Worm (Caenorhabditis elegans): ENCODE measurements around the gene unc-116.

unc-116 gene

ce11 chrIII:8392307-8392706, 37.3 kb upstream of the unc-116 start:
- peak; percentile 81 for TF ChIP-seq unc-42 (tag; optimal IDR thresholded peaks at IDR 0.05)
- no peak for TF ChIP-seq sox-2 (GFP tag; IDR thresholded peaks at IDR 0.05)
- no peak for TF ChIP-seq nfya-1 (tag; optimal IDR thresholded peaks at IDR 0.05)

- TF ChIP-seq fkh-6 (tag; optimal IDR thresholded peaks at IDR 0.05): no peak
- TF ChIP-seq zip-5 (tag; optimal IDR thresholded peaks at IDR 0.05): no peak
- no peak for TF ChIP-seq sox-2 (GFP tag; IDR thresholded peaks at IDR 0.05)
- TF ChIP-seq rnt-1 (tag; optimal IDR thresholded peaks at IDR 0.05): no peak
- TF ChIP-seq gmeb-2 (tag; optimal IDR thresholded peaks at IDR 0.05): no peak
- TF ChIP-seq nhr-232 (tag; optimal IDR thresholded peaks at IDR 0.05): no peak
- no peak for TF ChIP-seq ceh-6 (GFP tag; optimal IDR thresholded peaks at IDR 0.05)
- no peak for TF ChIP-seq pqm-1 (tag; optimal IDR thresholded peaks at IDR 0.05)
- TF ChIP-seq pha-2 (tag; optimal IDR thresholded peaks at IDR 0.05): no peak
- no peak for TF ChIP-seq ceh-19 (GFP tag; optimal IDR thresholded peaks at IDR 0.05)
- no peak for TF ChIP-seq hlh-6 (tag; optimal IDR thresholded peaks at IDR 0.05)
Measured at ce11 chrIII:8389539-8389938, 34.6 kb upstream of the unc-116 start, which contains the start of gene ZK353.4. TSS of gene ZK353.4 (minus strand) at chrIII:8389639.

DNA sequence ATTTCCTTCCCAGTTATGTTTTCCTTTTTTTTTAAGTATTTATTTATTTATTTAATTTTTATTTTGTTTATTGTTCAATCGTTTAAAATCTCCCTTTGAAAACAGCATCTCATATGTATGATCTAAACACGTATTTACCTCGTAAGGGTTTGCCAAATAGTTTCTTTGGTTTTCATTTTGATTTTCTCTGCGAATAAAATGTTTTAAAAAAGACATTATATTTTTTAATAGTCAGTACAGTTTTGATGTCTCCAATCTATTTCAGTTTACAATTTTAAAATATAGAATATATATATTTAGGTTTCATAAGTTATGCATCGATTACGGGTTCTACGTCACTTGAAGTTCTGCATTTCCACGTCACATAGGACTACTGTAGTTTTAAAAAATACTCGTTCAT, 25.7 kb upstream of the unc-116 start, which contains the start of gene R05D3.12:
TSS of gene R05D3.12 (plus strand) at position 301 of the 400 bp plus-strand sequence.
- TF ChIP-seq K02D7.2 (tag; optimal IDR thresholded peaks at IDR 0.05): no peak
- TF ChIP-seq nhr-11 (tag; optimal IDR thresholded peaks at IDR 0.05): no peak

- TF ChIP-seq Y22D7AL.16 (tag; optimal IDR thresholded peaks at IDR 0.05) (no peak), elt-4 (tag; optimal IDR thresholded peaks at IDR 0.05) (no peak), hlh-30 (tag; optimal IDR thresholded peaks at IDR 0.05; ENCODE audit: insufficient read depth) (no peak), unc-42 (tag; optimal IDR thresholded peaks at IDR 0.05) (no peak), tbx-7 (tag; optimal IDR thresholded peaks at IDR 0.05) (no peak), pag-3 (tag; optimal IDR thresholded peaks at IDR 0.05; ENCODE audit: borderline replicate concordance) (no peak), nfya-1 (tag; optimal IDR thresholded peaks at IDR 0.05) (no peak), ceh-19 (GFP tag; optimal IDR thresholded peaks at IDR 0.05) (no peak), sox-4 (tag; optimal IDR thresholded peaks at IDR 0.05) (no peak), T23F11.4 (GFP tag; optimal IDR thresholded peaks at IDR 0.05) (no peak), npax-4 (tag; optimal IDR thresholded peaks at IDR 0.05) (no peak), tbx-2 (tag; optimal IDR thresholded peaks at IDR 0.05) (no peak)
Measured at ce11 chrIII:8375000-8375399, 20.0 kb upstream of the unc-116 start, which contains the start of gene met-2. TSS of gene met-2 (plus strand) at chrIII:8375300.

DNA sequence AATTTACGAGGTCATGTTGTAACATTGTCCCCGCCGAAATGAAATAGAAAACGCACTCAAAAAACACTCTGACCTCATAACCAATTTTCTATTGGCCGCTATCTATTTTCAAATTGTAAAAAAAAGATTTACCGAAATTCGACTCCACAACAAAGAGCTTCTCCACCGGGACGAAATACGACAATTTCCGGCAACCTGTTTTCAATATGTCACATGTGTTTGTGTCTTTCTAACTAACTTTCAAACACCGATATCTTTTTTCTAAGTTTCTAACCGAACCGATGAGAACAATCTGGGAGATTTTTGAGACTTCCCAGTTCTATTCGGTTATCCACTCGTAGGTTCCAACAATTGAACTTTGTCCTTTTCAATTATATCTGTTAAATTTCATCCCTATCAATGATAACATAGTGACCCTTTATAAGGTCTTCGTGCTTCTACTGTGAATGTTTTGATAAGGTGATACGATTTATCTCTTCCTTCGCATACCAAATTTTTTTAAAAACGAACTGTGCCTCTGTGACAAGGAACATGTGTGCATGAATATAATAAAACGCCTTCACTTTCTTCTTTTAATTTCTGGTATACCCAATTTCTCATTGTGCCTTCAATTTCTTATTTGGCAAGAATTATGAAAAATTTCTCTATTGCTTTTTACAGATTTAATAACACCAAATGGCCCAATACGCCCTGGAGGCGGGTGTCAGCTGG, 16.8 kb upstream of the unc-116 start, which contains the start of gene lmbr-1:
TSS of gene lmbr-1 (plus strand) at position 661 of the 711 bp plus-strand sequence.
- TF ChIP-seq ahr-1 (tag; optimal IDR thresholded peaks at IDR 0.05) (no peak), sox-2 (GFP tag; IDR thresholded peaks at IDR 0.05) (no peak), ceh-19 (GFP tag; optimal IDR thresholded peaks at IDR 0.05) (no peak), ceh-24 (tag; optimal IDR thresholded peaks at IDR 0.05) (no peak), ceh-31 (tag; optimal IDR thresholded peaks at IDR 0.05) (no peak), hlh-13 (GFP tag; optimal IDR thresholded peaks at IDR 0.05) (no peak), gmeb-2 (tag; optimal IDR thresholded peaks at IDR 0.05) (no peak), K02D7.2 (tag; optimal IDR thresholded peaks at IDR 0.05) (no peak)

DNA sequence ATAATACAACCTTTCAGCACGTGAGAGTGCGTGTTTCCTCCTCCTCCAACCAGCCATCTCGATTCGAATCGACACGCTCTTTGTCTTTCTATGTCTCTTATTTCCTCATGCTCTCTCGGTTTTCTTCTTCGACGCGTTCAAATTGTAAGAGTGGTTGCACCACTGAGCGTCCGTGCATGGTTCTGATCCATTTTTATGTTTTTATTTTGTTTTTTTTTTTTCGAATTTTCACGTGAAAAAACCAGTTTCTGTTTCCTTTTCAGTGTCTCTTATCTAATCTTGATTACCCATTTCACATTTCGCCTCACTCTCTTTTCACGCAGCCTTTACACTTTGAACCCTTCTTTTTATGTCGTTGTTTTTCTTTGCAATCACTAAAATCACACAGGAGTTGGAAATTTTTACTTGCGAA, 15.9 kb upstream of the unc-116 start:
- TF ChIP-seq nfya-1 (tag; optimal IDR thresholded peaks at IDR 0.05) (peak; percentile 57), F13H6.1 (tag; optimal IDR thresholded peaks at IDR 0.05) (no peak), hlh-30 (tag; optimal IDR thresholded peaks at IDR 0.05; ENCODE audit: insufficient read depth) (peak; percentile 20), sox-4 (tag; optimal IDR thresholded peaks at IDR 0.05) (no peak), ceh-31 (tag; optimal IDR thresholded peaks at IDR 0.05) (peak; percentile 1)

Measured in whole organism, late embryonic.